Worm (Caenorhabditis elegans) whole organism, young adult: ENCODE measurements around the gene sru-27.

Source experiments
- B0261.1 ChIP-seq: sonication (generic microtip); optimal IDR thresholded peaks from 2 replicates; lab custom pipeline; 2016; ENCODE audit warnings: mild to moderate bottlenecking, missing genetic modification characterization, moderate library complexity, missing compliant biosample characterization
- F23B12.7 ChIP-seq: sonication (generic microtip); optimal IDR thresholded peaks from 2 replicates; lab custom pipeline; 2017; ENCODE audit warnings: missing genetic modification characterization, mild to moderate bottlenecking, missing compliant biosample characterization, antibody characterized with exemption, moderate library complexity; ENCODE audit not compliant: insufficient read depth
- F37B4.10 ChIP-seq: fragments of 200-800 bp; sonication (Bioruptor generic); IDR thresholded peaks from 2 replicates; pipeline ENCODE4 v1.3.6; 2022; ENCODE audit warnings: missing genetic modification characterization, missing compliant biosample characterization
- F52B5.7 ChIP-seq: sonication (generic microtip); optimal IDR thresholded peaks from 2 replicates; lab custom pipeline; 2016; ENCODE audit warnings: mild to moderate bottlenecking, missing genetic modification characterization, missing compliant biosample characterization
- T26A5.8 ChIP-seq: sonication (generic microtip); optimal IDR thresholded peaks from 2 replicates; lab custom pipeline; 2016; ENCODE audit warnings: missing genetic modification characterization, missing compliant biosample characterization
- Y53F4B.3 ChIP-seq: fragments of 200-800 bp; sonication (Bioruptor generic); IDR thresholded peaks from 2 replicates; pipeline ENCODE4 v1.3.6; 2022; ENCODE audit warnings: missing genetic modification reagents, missing genetic modification characterization, missing compliant biosample characterization
- Y95B8A.8 ChIP-seq: fragments of 200-800 bp; sonication (Bioruptor generic); IDR thresholded peaks from 2 replicates; pipeline ENCODE4 v1.3.6; 2022; ENCODE audit warnings: missing genetic modification reagents, missing genetic modification characterization, missing compliant biosample characterization
- attf-5 ChIP-seq: fragments of 200-800 bp; sonication (Bioruptor generic); optimal IDR thresholded peaks from 2 replicates; lab custom pipeline; 2018; ENCODE audit warnings: mild to moderate bottlenecking, missing genetic modification characterization, missing compliant biosample characterization
- attf-6 ChIP-seq: fragments of 200-800 bp; sonication (Bioruptor generic); IDR thresholded peaks from 2 replicates; pipeline ENCODE4 v1.3.6; 2022; ENCODE audit warnings: missing genetic modification reagents, missing genetic modification characterization, missing compliant biosample characterization
- bed-2 ChIP-seq: fragments of 200-800 bp; sonication (Bioruptor generic); IDR thresholded peaks from 2 replicates; pipeline ENCODE4 v1.3.6; 2022; ENCODE audit warnings: missing genetic modification reagents, missing genetic modification characterization, missing compliant biosample characterization
- ccch-3 ChIP-seq: fragments of 200-800 bp; sonication (Bioruptor generic); optimal IDR thresholded peaks from 2 replicates; lab custom pipeline; 2018; ENCODE audit warnings: mild to moderate bottlenecking, missing genetic modification characterization, missing compliant biosample characterization
- cebp-1 ChIP-seq, 2 experiments: fragments of 200-800 bp in 1 of 2; sonication (Bioruptor generic) in 1 of 2; sonication (generic microtip) in 1 of 2; IDR thresholded peaks in 1 of 2; optimal IDR thresholded peaks in 1 of 2; 2 replicates each; pipeline versions ENCODE4 v1.3.6 to Lab custom; 2017 to 2022; ENCODE audit warnings: missing compliant biosample characterization in 2 of 2, missing genetic modification characterization in 2 of 2, mild to moderate bottlenecking in 1 of 2, missing genetic modification reagents in 1 of 2, moderate library complexity in 1 of 2
- cebp-2 ChIP-seq: fragments of 200-800 bp; sonication (Bioruptor generic); IDR thresholded peaks from 2 replicates; pipeline ENCODE4 v1.3.6; 2022; ENCODE audit warnings: missing genetic modification characterization, missing compliant biosample characterization
- ceh-27 ChIP-seq: fragments of 200-800 bp; sonication (Bioruptor generic); optimal IDR thresholded peaks from 2 replicates; lab custom pipeline; 2018; ENCODE audit warnings: mild to moderate bottlenecking, missing genetic modification characterization, moderate library complexity, missing compliant biosample characterization
- ceh-91 ChIP-seq: fragments of 200-800 bp; sonication (Bioruptor generic); IDR thresholded peaks from 2 replicates; pipeline ENCODE4 v1.3.6; 2022; ENCODE audit warnings: missing genetic modification reagents, missing genetic modification characterization, missing compliant biosample characterization
- efl-1 ChIP-seq: fragments of 150-350 bp; optimal IDR thresholded peaks from 2 replicates; lab custom pipeline; 2014; ENCODE audit warnings: missing biosample characterization, missing genetic modification reagents, missing genetic modification characterization
- egl-44 ChIP-seq: fragments of 200-800 bp; sonication (Bioruptor generic); IDR thresholded peaks from 2 replicates; pipeline ENCODE4 v1.3.6; 2022; ENCODE audit warnings: missing genetic modification reagents, missing genetic modification characterization, missing compliant biosample characterization
- ekl-4 ChIP-seq: fragments of 200-800 bp; sonication (Bioruptor generic); IDR thresholded peaks from 2 replicates; pipeline ENCODE4 v1.3.6; 2022; ENCODE audit warnings: missing genetic modification reagents, missing genetic modification characterization, missing compliant biosample characterization
- fkh-3 ChIP-seq: sonication (generic microtip); optimal IDR thresholded peaks from 2 replicates; lab custom pipeline; 2016; ENCODE audit warnings: mild to moderate bottlenecking, missing genetic modification characterization, missing compliant biosample characterization
- hlh-26 ChIP-seq: fragments of 200-800 bp; sonication (Bioruptor generic); conservative IDR thresholded peaks from 2 replicates; pipeline ENCODE4 v1.3.6; 2022; ENCODE audit warnings: missing genetic modification reagents, missing genetic modification characterization, missing compliant biosample characterization
- lir-1 ChIP-seq: fragments of 200-800 bp; sonication (Bioruptor generic); conservative IDR thresholded peaks from 2 replicates; pipeline ENCODE4 v1.3.6; 2022; ENCODE audit warnings: missing genetic modification reagents, missing genetic modification characterization, missing compliant biosample characterization
- lsl-1 ChIP-seq: fragments of 200-800 bp; sonication (Bioruptor generic); optimal IDR thresholded peaks from 2 replicates; lab custom pipeline; 2018; ENCODE audit warnings: mild to moderate bottlenecking, missing genetic modification characterization, moderate library complexity, missing compliant biosample characterization
- mel-28 ChIP-seq: sonication (generic microtip); optimal IDR thresholded peaks from 2 replicates; lab custom pipeline; 2016; ENCODE audit warnings: borderline replicate concordance, mild to moderate bottlenecking, missing genetic modification characterization, missing compliant biosample characterization
- mes-4 ChIP-seq: sonication (generic microtip); optimal IDR thresholded peaks from 2 replicates; lab custom pipeline; 2016; ENCODE audit warnings: missing genotype, missing genetic modification characterization, missing compliant biosample characterization
- mxl-1 ChIP-seq: sonication (generic microtip); optimal IDR thresholded peaks from 2 replicates; lab custom pipeline; 2016; ENCODE audit warnings: missing genetic modification characterization, missing compliant biosample characterization
- nhr-179 ChIP-seq: sonication (generic microtip); optimal IDR thresholded peaks from 2 replicates; lab custom pipeline; 2016; ENCODE audit warnings: mild to moderate bottlenecking, missing genetic modification characterization, missing compliant biosample characterization
- nhr-27 ChIP-seq: fragments of 200-800 bp; sonication (Bioruptor generic); optimal IDR thresholded peaks from 2 replicates; lab custom pipeline; 2018; ENCODE audit warnings: mild to moderate bottlenecking, missing genetic modification characterization, moderate library complexity, missing compliant biosample characterization
- nhr-80 ChIP-seq: sonication (generic microtip); optimal IDR thresholded peaks from 2 replicates; lab custom pipeline; 2016; ENCODE audit warnings: missing genetic modification characterization, missing compliant biosample characterization
- nhr-90 ChIP-seq: sonication (generic microtip); optimal IDR thresholded peaks from 2 replicates; lab custom pipeline; 2016; ENCODE audit warnings: missing genotype, mild to moderate bottlenecking, missing genetic modification characterization, missing compliant biosample characterization
- rcor-1 ChIP-seq: fragments of 200-800 bp; sonication (Bioruptor generic); IDR thresholded peaks from 2 replicates; pipeline ENCODE4 v1.3.6; 2022; ENCODE audit warnings: missing genetic modification reagents, missing genetic modification characterization, missing compliant biosample characterization
- rec-8 ChIP-seq, 2 experiments: sonication (generic microtip); optimal IDR thresholded peaks; 2 replicates each; lab custom pipeline; 2016; ENCODE audit warnings: mild to moderate bottlenecking in 2 of 2, missing genetic modification characterization in 2 of 2, missing genetic modification reagents in 2 of 2, missing genotype in 2 of 2, missing biosample characterization in 1 of 2, missing compliant biosample characterization in 1 of 2, moderate library complexity in 1 of 2
- repo-1 ChIP-seq: sonication (generic microtip); optimal IDR thresholded peaks from 2 replicates; lab custom pipeline; 2017; ENCODE audit warnings: mild to moderate bottlenecking, missing genetic modification characterization, missing compliant biosample characterization
- rpc-1 ChIP-seq, 2 experiments: fragments of 150-350 bp in 1 of 2; sonication (generic microtip) in 1 of 2; optimal IDR thresholded peaks; 2 replicates each; lab custom pipeline; 2014 to 2018; ENCODE audit warnings: missing biosample characterization in 1 of 2, missing genetic modification characterization in 1 of 2, missing genetic modification reagents in 1 of 2, missing genotype in 1 of 2
- sea-2 ChIP-seq: fragments of 200-800 bp; sonication (Bioruptor generic); IDR thresholded peaks from 2 replicates; pipeline ENCODE4 v1.3.6; 2022; ENCODE audit warnings: missing genetic modification characterization, missing compliant biosample characterization
- snpc-1.3 ChIP-seq: sonication (generic microtip); optimal IDR thresholded peaks from 2 replicates; lab custom pipeline; 2017; ENCODE audit warnings: missing genetic modification characterization, mild to moderate bottlenecking, missing compliant biosample characterization, antibody characterized with exemption, moderate library complexity, missing genotype, missing genetic modification reagents; ENCODE audit not compliant: insufficient read depth
- snpc-4 ChIP-seq, 5 experiments: fragments of 150-350 bp in 1 of 5; sonication (generic microtip) in 4 of 5; optimal IDR thresholded peaks; 2 replicates each; lab custom pipeline; 2014 to 2018; ENCODE audit warnings: missing genetic modification characterization in 5 of 5, missing biosample characterization in 3 of 5, antibody characterized with exemption in 2 of 5, mild to moderate bottlenecking in 2 of 5, missing compliant biosample characterization in 2 of 5, missing genotype in 2 of 5, moderate library complexity in 2 of 5, missing genetic modification reagents in 1 of 5
- somi-1 ChIP-seq: fragments of 200-800 bp; sonication (Bioruptor generic); optimal IDR thresholded peaks from 2 replicates; lab custom pipeline; 2018; ENCODE audit warnings: mild to moderate bottlenecking, missing genetic modification characterization, missing compliant biosample characterization
- sptf-2 ChIP-seq: fragments of 200-800 bp; sonication (Bioruptor generic); optimal IDR thresholded peaks from 2 replicates; lab custom pipeline; 2018; ENCODE audit warnings: mild to moderate bottlenecking, missing genetic modification characterization, missing compliant biosample characterization
- xnd-1 ChIP-seq: sonication (generic microtip); optimal IDR thresholded peaks from 2 replicates; lab custom pipeline; 2016; ENCODE audit warnings: missing genotype, missing genetic modification reagents, missing genetic modification characterization, missing compliant biosample characterization
- zim-3 ChIP-seq: sonication (generic microtip); optimal IDR thresholded peaks from 2 replicates; lab custom pipeline; 2017; ENCODE audit warnings: mild to moderate bottlenecking, missing genetic modification characterization, moderate library complexity, missing compliant biosample characterization
- ztf-25 ChIP-seq: fragments of 200-800 bp; sonication (Bioruptor generic); IDR thresholded peaks from 2 replicates; pipeline ENCODE4 v1.3.6; 2022; ENCODE audit warnings: missing genetic modification reagents, missing genetic modification characterization, missing compliant biosample characterization

The sru-27 gene

ce11 chrV:1534315-1534714 is 35.1 kb downstream of the sru-27 start, which contains the start of gene trx-5:
TSS of gene trx-5 (minus strand) at chrV:1534415.
- TF ChIP-seq ekl-4: no peak
- no peak for TF ChIP-seq somi-1 (GFP tag; lab: Kevin White, UChicago)
- no peak for TF ChIP-seq nhr-80
- TF ChIP-seq rcor-1 (GFP tag; lab: Robert Waterston, UW): no peak
- TF ChIP-seq sptf-2: no peak
- no peak for TF ChIP-seq lir-1 (GFP tag; lab: Robert Waterston, UW)
- no peak for TF ChIP-seq mel-28
- TF ChIP-seq F37B4.10 (GFP tag; lab: Robert Waterston, UW): no peak
- no peak for TF ChIP-seq T26A5.8
- no peak for TF ChIP-seq attf-5 (GFP tag; lab: Kevin White, UChicago)
- TF ChIP-seq F52B5.7 (tag; lab: Kevin White, UChicago): no peak
- no peak for TF ChIP-seq nhr-90 (tag; lab: Kevin White, UChicago)
- TF ChIP-seq, all 124 proteins: peak for 0

ce11 chrV:1536979-1537378 is 37.7 kb downstream of the sru-27 start, which contains the start of gene K02H11.9:
TSS of gene K02H11.9 (minus strand) at chrV:1537079.
- TF ChIP-seq fkh-3 (tag; lab: Kevin White, UChicago) (no peak), somi-1 (GFP tag; lab: Kevin White, UChicago) (no peak), bed-2 (GFP tag; lab: Robert Waterston, UW) (no peak), xnd-1 (no peak), ceh-27 (GFP tag; lab: Kevin White, UChicago) (no peak), egl-44 (GFP tag; lab: Robert Waterston, UW) (no peak)
- TF ChIP-seq, all 124 proteins: peak for 0

ce11 chrV:1538842-1539241 is 39.6 kb downstream of the sru-27 start:
- TF ChIP-seq bed-2 (GFP tag; lab: Robert Waterston, UW) (no peak), cebp-1 (GFP tag; IDR thresholded peaks at IDR 0.05; lab: Robert Waterston, UW) (no peak), cebp-1 (tag; optimal IDR thresholded peaks at IDR 0.05; lab: Kevin White, UChicago) (no peak), F23B12.7 (no peak), attf-6 (no peak), mes-4 (tag; lab: Kevin White, UChicago) (no peak), ztf-25 (no peak), Y53F4B.3 (GFP tag; lab: Robert Waterston, UW) (no peak), lsl-1 (GFP tag; lab: Kevin White, UChicago) (no peak), rec-8 (tag; optimal IDR thresholded peaks at IDR 0.05; lab: Kevin White, UChicago) (no peak), hlh-26 (GFP tag; lab: Robert Waterston, UW) (no peak), cebp-2 (GFP tag; lab: Robert Waterston, UW) (no peak), B0261.1 (no peak), ccch-3 (no peak), Y95B8A.8 (GFP tag; lab: Robert Waterston, UW) (no peak)

- TF ChIP-seq ceh-91 (GFP tag; lab: Robert Waterston, UW) (no peak), rpc-1 (optimal IDR thresholded peaks at IDR 0.05; lab: Kevin White, UChicago) (no peak), rpc-1 (tag; optimal IDR thresholded peaks at IDR 0.05; lab: Kevin White, UChicago) (no peak), mxl-1 (no peak)
These were observed 41.0 kb downstream of the sru-27 start for ce11 chrV:1540249-1540648.

- TF ChIP-seq efl-1 (GFP tag; lab: Kevin White, UChicago): no peak
- no peak for TF ChIP-seq B0261.1
- TF ChIP-seq snpc-1.3 (tag; lab: Kevin White, UChicago): no peak
- no peak for TF ChIP-seq egl-44 (GFP tag; lab: Robert Waterston, UW)
- no peak for TF ChIP-seq F37B4.10 (GFP tag; lab: Robert Waterston, UW)
- TF ChIP-seq cebp-1 (GFP tag; IDR thresholded peaks at IDR 0.05; lab: Robert Waterston, UW): no peak
- no peak for TF ChIP-seq cebp-1 (tag; optimal IDR thresholded peaks at IDR 0.05; lab: Kevin White, UChicago)
- TF ChIP-seq zim-3 (tag; lab: Kevin White, UChicago): no peak
- no peak for TF ChIP-seq snpc-4 (GFP tag; optimal IDR thresholded peaks at IDR 0.05; lab: Kevin White, UChicago)
- no peak for TF ChIP-seq snpc-4 (tag; optimal IDR thresholded peaks at IDR 0.05; lab: Kevin White, UChicago)
- no peak for TF ChIP-seq Y95B8A.8 (GFP tag; lab: Robert Waterston, UW)
- TF ChIP-seq repo-1 (tag; lab: Kevin White, UChicago): no peak
- no peak for TF ChIP-seq nhr-27 (tag; lab: Kevin White, UChicago)
- no peak for TF ChIP-seq ceh-27 (GFP tag; lab: Kevin White, UChicago)
- no peak for TF ChIP-seq nhr-179 (tag; lab: Kevin White, UChicago)
- no peak for TF ChIP-seq sea-2
- no peak for TF ChIP-seq somi-1 (GFP tag; lab: Kevin White, UChicago)
These were observed 42.5 kb downstream of the sru-27 start, which contains the start of gene oac-31 for ce11 chrV:1541786-1542185. TSS of gene oac-31 (minus strand) at chrV:1541886.
